Fruit fly (Drosophila melanogaster) whole organism, pupa: ENCODE results near the gene Jon65Aiv.

ENCODE experiments used
- CG10348 ChIP-seq: fragments of 200-800 bp; sonication (Bioruptor generic); IDR thresholded peaks from 2 replicates; pipeline ENCODE4 v1.3.6; 2022; ENCODE audit warnings: missing biosample characterization, missing genetic modification characterization
- CG12605 ChIP-seq: fragments of 200-800 bp; sonication (Bioruptor generic); IDR thresholded peaks from 2 replicates; pipeline ENCODE4 v1.3.6; 2022; ENCODE audit warnings: missing biosample characterization, missing genetic modification characterization
- CG13204 ChIP-seq: fragments of 200-800 bp; sonication (Bioruptor generic); optimal IDR thresholded peaks from 2 replicates; lab custom pipeline; 2018; ENCODE audit warnings: missing biosample characterization, mild to moderate bottlenecking, missing genetic modification characterization, moderate library complexity
- CG14655 ChIP-seq: fragments of 200-800 bp; sonication (Bioruptor generic); optimal IDR thresholded peaks from 3 replicates; lab custom pipeline; 2017; ENCODE audit warnings: mild to moderate bottlenecking, missing biosample characterization, missing genetic modification reagents, missing genetic modification characterization
- CG15710 ChIP-seq: fragments of 200-800 bp; sonication (Bioruptor generic); optimal IDR thresholded peaks from 2 replicates; lab custom pipeline; 2018; ENCODE audit warnings: missing biosample characterization, mild to moderate bottlenecking, missing genetic modification characterization, moderate library complexity
- CG17806 ChIP-seq: fragments of 200-800 bp; sonication (Bioruptor generic); optimal IDR thresholded peaks from 2 replicates; lab custom pipeline; 2018; ENCODE audit warnings: missing biosample characterization, mild to moderate bottlenecking, missing genetic modification characterization, moderate library complexity
- CG32121 ChIP-seq: fragments of 200-800 bp; sonication (Bioruptor generic); IDR thresholded peaks from 2 replicates; pipeline ENCODE4 v1.3.6; 2022; ENCODE audit warnings: missing biosample characterization, missing genetic modification characterization
- CG34367 ChIP-seq: fragments of 200-800 bp; sonication (Bioruptor generic); optimal IDR thresholded peaks from 2 replicates; lab custom pipeline; 2018; ENCODE audit warnings: missing biosample characterization, mild to moderate bottlenecking, missing genetic modification characterization
- CG4496 ChIP-seq: fragments of 200-800 bp; sonication (Bioruptor generic); IDR thresholded peaks from 3 replicates; pipeline ENCODE4 v1.3.6; 2022; ENCODE audit warnings: missing biosample characterization, missing genetic modification characterization
- CG8159 ChIP-seq: fragments of 200-800 bp; sonication (Bioruptor generic); optimal IDR thresholded peaks from 3 replicates; lab custom pipeline; 2018; ENCODE audit warnings: missing biosample characterization, mild to moderate bottlenecking, missing genetic modification characterization, moderate library complexity
- CG8301 ChIP-seq: fragments of 200-800 bp; sonication (Bioruptor generic); optimal IDR thresholded peaks from 2 replicates; lab custom pipeline; 2018; ENCODE audit warnings: missing biosample characterization, mild to moderate bottlenecking, missing genetic modification characterization
- CG9948 ChIP-seq: fragments of 200-800 bp; sonication (Bioruptor generic); optimal IDR thresholded peaks from 2 replicates; lab custom pipeline; 2018; ENCODE audit warnings: missing biosample characterization, mild to moderate bottlenecking, missing genetic modification characterization, moderate library complexity
- D1 ChIP-seq: fragments of 200-800 bp; sonication (Bioruptor generic); optimal IDR thresholded peaks from 2 replicates; lab custom pipeline; 2018; ENCODE audit warnings: missing biosample characterization, mild to moderate bottlenecking, missing genetic modification characterization, moderate library complexity
- EcR ChIP-seq: fragments of 200-800 bp; sonication (Bioruptor generic); optimal IDR thresholded peaks from 3 replicates; lab custom pipeline; 2019; ENCODE audit warnings: missing biosample characterization, missing genetic modification characterization, mild to moderate bottlenecking, moderate library complexity, missing genetic modification reagents
- Ets98B ChIP-seq: fragments of 200-800 bp; sonication (Bioruptor generic); IDR thresholded peaks from 2 replicates; pipeline ENCODE4 v1.3.6; 2022; ENCODE audit warnings: missing biosample characterization, missing genetic modification characterization
- Pif1A ChIP-seq: fragments of 200-800 bp; sonication (Bioruptor generic); optimal IDR thresholded peaks from 3 replicates; lab custom pipeline; 2016; ENCODE audit warnings: missing biosample characterization, missing genetic modification characterization
- Pif1B ChIP-seq: fragments of 200-800 bp; sonication (Bioruptor generic); optimal IDR thresholded peaks from 3 replicates; lab custom pipeline; 2016; ENCODE audit warnings: missing biosample characterization, missing genetic modification characterization
- Snoo ChIP-seq: fragments of 200-800 bp; sonication (Bioruptor generic); optimal IDR thresholded peaks from 3 replicates; lab custom pipeline; 2017; ENCODE audit warnings: missing biosample characterization, mild to moderate bottlenecking, missing genetic modification characterization, inconsistent platforms
- fd96Ca ChIP-seq: fragments of 200-800 bp; sonication (Bioruptor generic); IDR thresholded peaks from 3 replicates; pipeline ENCODE4 v1.3.6; 2022; ENCODE audit warnings: missing biosample characterization, missing genetic modification characterization
- gl ChIP-seq: fragments of 200-800 bp; sonication (Bioruptor generic); optimal IDR thresholded peaks from 2 replicates; lab custom pipeline; 2018; ENCODE audit warnings: missing biosample characterization, mild to moderate bottlenecking, missing genetic modification characterization
- rn ChIP-seq: fragments of 200-800 bp; sonication (Bioruptor generic); IDR thresholded peaks from 2 replicates; pipeline ENCODE4 v1.3.6; 2022; ENCODE audit warnings: missing biosample characterization, missing genetic modification characterization

Jon65Aiv gene

dm6 chr3L:5996936-5997335 is 42.0 kb upstream of the Jon65Aiv start, which contains the start of gene PVRAP:
Gene PVRAP, plus strand, starts transcription at chr3L:5997208.
- TF ChIP-seq CG34367 (tag; lab: Kevin White, UChicago) (no peak), CG12605 (GFP tag; lab: Robert Waterston, UW) (peak; percentile 89), CG10348 (no peak), CG13204 (GFP tag; lab: Kevin White, UChicago) (no peak), CG8159 (tag; lab: Kevin White, UChicago) (no peak), D1 (tag; lab: Kevin White, UChicago) (no peak)

dm6 chr3L:5999888-6000287 is 39.1 kb upstream of the Jon65Aiv start:
- TF ChIP-seq fd96Ca (GFP tag; lab: Robert Waterston, UW), result no peak
- no peak for TF ChIP-seq Snoo (tag; lab: Kevin White, UChicago)
- no peak for TF ChIP-seq CG8159 (tag; lab: Kevin White, UChicago)
- no peak for TF ChIP-seq CG12605 (GFP tag; lab: Robert Waterston, UW)
- TF ChIP-seq EcR (GFP tag; lab: Kevin White, UChicago), result no peak
- no peak for TF ChIP-seq CG8301 (tag; lab: Kevin White, UChicago)
- TF ChIP-seq CG32121 (GFP tag; lab: Robert Waterston, UW), result no peak
- TF ChIP-seq CG15710, result no peak
- TF ChIP-seq rn, result no peak

dm6 chr3L:6000938-6001337 is 38.0 kb upstream of the Jon65Aiv start:
- TF ChIP-seq Pif1A (GFP tag; lab: Kevin White, UChicago) (no peak), CG8159 (tag; lab: Kevin White, UChicago) (no peak), CG32121 (GFP tag; lab: Robert Waterston, UW) (no peak), CG9948 (tag; lab: Kevin White, UChicago) (no peak), D1 (tag; lab: Kevin White, UChicago) (no peak), Pif1B (GFP tag; lab: Kevin White, UChicago) (no peak), CG17806 (tag; lab: Kevin White, UChicago) (no peak)

- TF ChIP-seq CG13204 (GFP tag; lab: Kevin White, UChicago) (no peak), CG32121 (GFP tag; lab: Robert Waterston, UW) (no peak), CG17806 (tag; lab: Kevin White, UChicago) (no peak), Ets98B (GFP tag; lab: Robert Waterston, UW) (no peak), rn (no peak), CG14655 (GFP tag; lab: Kevin White, UChicago) (no peak), Snoo (tag; lab: Kevin White, UChicago) (no peak), CG8301 (tag; lab: Kevin White, UChicago) (no peak), CG9948 (tag; lab: Kevin White, UChicago) (no peak), CG10348 (no peak), CG12605 (GFP tag; lab: Robert Waterston, UW) (no peak), Pif1A (GFP tag; lab: Kevin White, UChicago) (no peak), CG15710 (no peak), CG8159 (tag; lab: Kevin White, UChicago) (no peak), CG34367 (tag; lab: Kevin White, UChicago) (no peak), EcR (GFP tag; lab: Kevin White, UChicago) (no peak)
- TF ChIP-seq, all 21 proteins: peak for 0
These were observed 28.0 kb upstream of the Jon65Aiv start, which contains the start of gene alphaKap4 for dm6 chr3L:6010921-6011320. Gene alphaKap4, minus strand, starts transcription at chr3L:6011021.

dm6 chr3L:6012950-6013349 is 26.0 kb upstream of the Jon65Aiv start:
- TF ChIP-seq CG8159 (tag; lab: Kevin White, UChicago) (no peak), Pif1A (GFP tag; lab: Kevin White, UChicago) (no peak), CG9948 (tag; lab: Kevin White, UChicago) (no peak), CG14655 (GFP tag; lab: Kevin White, UChicago) (no peak), CG15710 (no peak), CG10348 (no peak), CG13204 (GFP tag; lab: Kevin White, UChicago) (no peak), CG34367 (tag; lab: Kevin White, UChicago) (no peak), D1 (tag; lab: Kevin White, UChicago) (no peak)

- TF ChIP-seq Pif1B (GFP tag; lab: Kevin White, UChicago), result no peak
- TF ChIP-seq CG4496 (GFP tag; lab: Robert Waterston, UW), result no peak
- TF ChIP-seq CG13204 (GFP tag; lab: Kevin White, UChicago), result no peak
- peak; percentile 18 for TF ChIP-seq CG15710
- no peak for TF ChIP-seq EcR (GFP tag; lab: Kevin White, UChicago)
- TF ChIP-seq CG8301 (tag; lab: Kevin White, UChicago), result no peak
- TF ChIP-seq gl (tag; lab: Kevin White, UChicago), result no peak
- peak; percentile 20 for TF ChIP-seq CG14655 (GFP tag; lab: Kevin White, UChicago)
- no peak for TF ChIP-seq CG34367 (tag; lab: Kevin White, UChicago)
- no peak for TF ChIP-seq CG32121 (GFP tag; lab: Robert Waterston, UW)
- TF ChIP-seq D1 (tag; lab: Kevin White, UChicago), result no peak
- TF ChIP-seq CG9948 (tag; lab: Kevin White, UChicago), result no peak
- TF ChIP-seq rn, result no peak
- TF ChIP-seq Snoo (tag; lab: Kevin White, UChicago), result no peak
- peak; percentile 47 for TF ChIP-seq CG8159 (tag; lab: Kevin White, UChicago)
- no peak for TF ChIP-seq Pif1A (GFP tag; lab: Kevin White, UChicago)
- TF ChIP-seq, all 21 proteins: peak for 3
These were observed 16.8 kb upstream of the Jon65Aiv start for dm6 chr3L:6022142-6022541.
